Fruit fly (Drosophila melanogaster): ENCODE data around the gene X11Lbeta.

X11Lbeta gene

dm6 chrX:10628874-10629273, 1.3 kb downstream of the X11Lbeta start (continued):
- TF ChIP-seq hb (GFP tag; IDR thresholded peaks at IDR 0.05; ENCODE audit: partially characterized antibody) = 0 out of 3 replicates have a peak, but pooled peaks have one; percentile 12
- TF ChIP-seq CG14441 (GFP tag; IDR thresholded peaks at IDR 0.05) = no peak
- TF ChIP-seq HLH4C (GFP tag; IDR thresholded peaks at IDR 0.05; ENCODE audit: partially characterized antibody) = no peak
- TF ChIP-seq pzg (GFP tag; optimal IDR thresholded peaks at IDR 0.05) = no peak
- TF ChIP-seq fu2 (GFP tag; optimal IDR thresholded peaks at IDR 0.05) = no peak
- TF ChIP-seq CG10366 (GFP tag; IDR thresholded peaks at IDR 0.05) = no peak
- no peak for TF ChIP-seq tna (GFP tag; IDR thresholded peaks at IDR 0.05; ENCODE audit: partially characterized antibody)
- no peak for TF ChIP-seq CG10543 (GFP tag; optimal IDR thresholded peaks at IDR 0.05)
- no peak for TF ChIP-seq Antp (GFP tag; optimal IDR thresholded peaks at IDR 0.05)
- TF ChIP-seq CG14050 (GFP tag; IDR thresholded peaks at IDR 0.05) = no peak
- no peak for TF ChIP-seq pros (GFP tag; optimal IDR thresholded peaks at IDR 0.05)
- TF ChIP-seq CG18476 (GFP tag; optimal IDR thresholded peaks at IDR 0.05) = peak; percentile 50
- no peak for TF ChIP-seq Optix (GFP tag; IDR thresholded peaks at IDR 0.05)
- peak; percentile 3 for TF ChIP-seq CG2116 (GFP tag; optimal IDR thresholded peaks at IDR 0.05)
- TF ChIP-seq klu (GFP tag; IDR thresholded peaks at IDR 0.05) = no peak
- no peak for TF ChIP-seq tx (GFP tag; optimal IDR thresholded peaks at IDR 0.05)
- no peak for TF ChIP-seq CG8944 (GFP tag; optimal IDR thresholded peaks at IDR 0.05)
- TF ChIP-seq CG11085 (GFP tag; IDR thresholded peaks at IDR 0.05) = no peak
- TF ChIP-seq Spps (tag; optimal IDR thresholded peaks at IDR 0.05) = peak; percentile 29
- no peak for TF ChIP-seq sqz (GFP tag; optimal IDR thresholded peaks at IDR 0.05)
- no peak for TF ChIP-seq wor (GFP tag; IDR thresholded peaks at IDR 0.05)
- no peak for TF ChIP-seq CG2199 (GFP tag; IDR thresholded peaks at IDR 0.05)
- TF ChIP-seq ash1 (GFP tag; optimal IDR thresholded peaks at IDR 0.05) = no peak
- TF ChIP-seq sens-2 (GFP tag; IDR thresholded peaks at IDR 0.05) = no peak
- no peak for TF ChIP-seq CG34422 (GFP tag; IDR thresholded peaks at IDR 0.05)
- TF ChIP-seq CG11695 (GFP tag; IDR thresholded peaks at IDR 0.05) = 0 out of 3 replicates have a peak, but pooled peaks have one; percentile 10
- TF ChIP-seq CG31441 (GFP tag; IDR thresholded peaks at IDR 0.05) = peak; percentile 66
- no peak for TF ChIP-seq CG7963 (GFP tag; IDR thresholded peaks at IDR 0.05; ENCODE audit: partially characterized antibody)
- TF ChIP-seq slp2 (GFP tag; optimal IDR thresholded peaks at IDR 0.05) = no peak
- no peak for TF ChIP-seq kni (GFP tag; optimal IDR thresholded peaks at IDR 0.05)
- TF ChIP-seq ftz-f1 (GFP tag; optimal IDR thresholded peaks at IDR 0.05) = no peak
- TF ChIP-seq pan (optimal IDR thresholded peaks at IDR 0.05) = no peak
- no peak for TF ChIP-seq pan (GFP tag; optimal IDR thresholded peaks at IDR 0.05 in 1 of 2, IDR thresholded peaks at IDR 0.05 in 1 of 2)
- TF ChIP-seq Gsc (GFP tag; IDR thresholded peaks at IDR 0.05) = no peak
- TF ChIP-seq eyg (GFP tag; optimal IDR thresholded peaks at IDR 0.05) = no peak
- no peak for TF ChIP-seq CG10431 (GFP tag; optimal IDR thresholded peaks at IDR 0.05)
- no peak for TF ChIP-seq CG31365 (tag; optimal IDR thresholded peaks at IDR 0.05)
- TF ChIP-seq Hsf (GFP tag; optimal IDR thresholded peaks at IDR 0.05) = peak; percentile 61
- TF ChIP-seq org-1 (GFP tag; optimal IDR thresholded peaks at IDR 0.05) = peak; percentile 54
- TF ChIP-seq Elba2 (GFP tag; optimal IDR thresholded peaks at IDR 0.05) = no peak
- peak; percentile 30 for TF ChIP-seq Ssrp (tag; optimal IDR thresholded peaks at IDR 0.05)
- TF ChIP-seq CG14014 (GFP tag; IDR thresholded peaks at IDR 0.05) = no peak
- no peak for TF ChIP-seq CG4854 (GFP tag; optimal IDR thresholded peaks at IDR 0.05)
- no peak for TF ChIP-seq HmgZ (tag; optimal IDR thresholded peaks at IDR 0.05)
- no peak for TF ChIP-seq gt (GFP tag; IDR thresholded peaks at IDR 0.05)
- TF ChIP-seq GATAe (GFP tag; conservative IDR thresholded peaks at IDR 0.05) = no peak
- TF ChIP-seq CG15073 (GFP tag; optimal IDR thresholded peaks at IDR 0.05) = no peak
- TF ChIP-seq CG13894 (tag; optimal IDR thresholded peaks at IDR 0.05) = peak; percentile 16
- no peak for TF ChIP-seq wdn (GFP tag; IDR thresholded peaks at IDR 0.05)
- no peak for TF ChIP-seq ac (GFP tag; optimal IDR thresholded peaks at IDR 0.05)
- TF ChIP-seq croc (GFP tag; conservative IDR thresholded peaks at IDR 0.05) = no peak
- TF ChIP-seq Ada2b (GFP tag; IDR thresholded peaks at IDR 0.05) = no peak
- no peak for TF ChIP-seq knrl (GFP tag; IDR thresholded peaks at IDR 0.05; ENCODE audit: partially characterized antibody)
